Fruit fly (Drosophila melanogaster): Measurements from ENCODE around the gene CCT4.

Gene CCT4

DNA sequence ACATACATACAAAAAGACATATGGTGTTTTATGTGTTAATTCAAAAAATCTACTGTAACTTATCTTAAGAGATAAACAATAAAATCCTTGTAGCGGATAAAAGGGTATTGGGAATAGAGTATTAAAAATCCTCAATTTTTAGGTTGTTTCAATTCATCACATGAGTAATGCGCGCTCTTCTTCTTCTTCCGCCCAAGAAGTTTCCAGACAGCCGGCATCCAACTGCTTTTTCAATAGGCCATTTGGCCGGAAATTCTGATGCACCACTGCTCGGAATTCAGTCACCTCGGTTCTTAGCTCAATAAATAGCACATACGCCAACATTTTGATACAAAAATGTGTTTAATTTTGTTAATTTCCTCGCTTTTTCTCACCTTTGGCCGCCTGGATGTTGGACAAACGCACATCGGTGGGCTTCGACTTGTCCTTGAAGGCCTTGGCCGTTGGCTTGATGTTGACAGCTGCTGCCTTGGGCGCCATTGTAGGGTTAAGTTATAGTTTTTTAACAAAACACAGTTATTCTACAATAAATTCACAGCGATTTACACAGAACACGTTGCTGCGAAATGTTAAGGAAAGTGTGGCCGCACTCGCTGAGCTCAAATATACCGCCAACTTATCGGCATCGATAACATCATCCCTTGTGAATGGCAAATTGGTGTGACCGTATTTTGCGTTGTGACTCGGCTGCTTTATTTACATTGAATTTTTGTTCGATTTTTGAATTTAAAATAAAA, at the start of gene CCT4, which contains the start of gene CG6153 (continued):
- TF ChIP-seq pan (optimal IDR thresholded peaks at IDR 0.05) = no peak
- TF ChIP-seq pan (GFP tag; optimal IDR thresholded peaks at IDR 0.05 in 1 of 2, IDR thresholded peaks at IDR 0.05 in 1 of 2) = no peak
- TF ChIP-seq Mes4 (GFP tag; optimal IDR thresholded peaks at IDR 0.05) = no peak
- TF ChIP-seq CG4730 (GFP tag; IDR thresholded peaks at IDR 0.05) = no peak
- no peak for TF ChIP-seq Usf (GFP tag; optimal IDR thresholded peaks at IDR 0.05)
- peak; percentile 71 for TF ChIP-seq Ets97D (GFP tag; optimal IDR thresholded peaks at IDR 0.05)
- peak; percentile 92 for TF ChIP-seq MBD-R2 (GFP tag; IDR thresholded peaks at IDR 0.05)
- TF ChIP-seq cas (GFP tag; IDR thresholded peaks at IDR 0.05) = no peak
- TF ChIP-seq Rx (GFP tag; IDR thresholded peaks at IDR 0.05) = no peak
- no peak for TF ChIP-seq so (GFP tag; IDR thresholded peaks at IDR 0.05)
- TF ChIP-seq CG18599 (GFP tag; optimal IDR thresholded peaks at IDR 0.05) = no peak
- TF ChIP-seq CG12104 (GFP tag; optimal IDR thresholded peaks at IDR 0.05) = no peak
- TF ChIP-seq Med (GFP tag) = peak; percentile 68
- TF ChIP-seq HmgZ (tag; optimal IDR thresholded peaks at IDR 0.05) = peak; percentile 3
- no peak for TF ChIP-seq her (GFP tag; optimal IDR thresholded peaks at IDR 0.05)
- no peak for TF ChIP-seq Doc2 (GFP tag; IDR thresholded peaks at IDR 0.05)
- no peak for TF ChIP-seq lov (optimal IDR thresholded peaks at IDR 0.05)
- TF ChIP-seq lov (GFP tag; IDR thresholded peaks at IDR 0.05) = no peak
- no peak for TF ChIP-seq CG18619 (GFP tag; optimal IDR thresholded peaks at IDR 0.05)
- no peak for TF ChIP-seq Pdp1 (GFP tag; optimal IDR thresholded peaks at IDR 0.05)
- TF ChIP-seq CG4617 (GFP tag; optimal IDR thresholded peaks at IDR 0.05; ENCODE audit: borderline replicate concordance) = peak; percentile 80
- TF ChIP-seq hb (GFP tag; IDR thresholded peaks at IDR 0.05; ENCODE audit: partially characterized antibody) = peak; percentile 46; the same call in 1 of the 3 replicates
- TF ChIP-seq CG10654 (GFP tag; optimal IDR thresholded peaks at IDR 0.05) = no peak
- no peak for TF ChIP-seq Dad (GFP tag; optimal IDR thresholded peaks at IDR 0.05)
- TF ChIP-seq ci (GFP tag; IDR thresholded peaks at IDR 0.05) = no peak
- TF ChIP-seq CG2116 (GFP tag; optimal IDR thresholded peaks at IDR 0.05) = peak; percentile 57
- TF ChIP-seq dysf (GFP tag; IDR thresholded peaks at IDR 0.05) = no peak
- no peak for TF ChIP-seq slou (GFP tag; optimal IDR thresholded peaks at IDR 0.05)
- no peak for TF ChIP-seq CG8944 (GFP tag; optimal IDR thresholded peaks at IDR 0.05)
- TF ChIP-seq CG6683 (GFP tag; optimal IDR thresholded peaks at IDR 0.05) = no peak
- no peak for TF ChIP-seq crc (GFP tag; optimal IDR thresholded peaks at IDR 0.05)
- TF ChIP-seq CG4854 (GFP tag; optimal IDR thresholded peaks at IDR 0.05) = no peak
- no peak for TF ChIP-seq B-H1 (GFP tag; IDR thresholded peaks at IDR 0.05)
- TF ChIP-seq CG30020 (tag; optimal IDR thresholded peaks at IDR 0.05) = no peak
- TF ChIP-seq zf30C (GFP tag; optimal IDR thresholded peaks at IDR 0.05) = no peak
- no peak for TF ChIP-seq CG6813 (GFP tag; optimal IDR thresholded peaks at IDR 0.05)
- peak; percentile 87 for TF ChIP-seq YL-1 (GFP tag; optimal IDR thresholded peaks at IDR 0.05)
- no peak for TF ChIP-seq CG9876 (GFP tag; optimal IDR thresholded peaks at IDR 0.05)
- no peak for TF ChIP-seq ATbp (GFP tag; optimal IDR thresholded peaks at IDR 0.05)
- TF ChIP-seq CG2889 (GFP tag; IDR thresholded peaks at IDR 0.05) = no peak
- TF ChIP-seq eyg (GFP tag; optimal IDR thresholded peaks at IDR 0.05) = no peak
- no peak for TF ChIP-seq lmd (GFP tag; IDR thresholded peaks at IDR 0.05)
- no peak for TF ChIP-seq Mad (GFP tag; optimal IDR thresholded peaks at IDR 0.05)
- TF ChIP-seq CG2202 (tag; optimal IDR thresholded peaks at IDR 0.05) = no peak
- TF ChIP-seq grau (tag; optimal IDR thresholded peaks at IDR 0.05) = no peak
- no peak for TF ChIP-seq Ada2b (GFP tag; IDR thresholded peaks at IDR 0.05)
- TF ChIP-seq sob (GFP tag; IDR thresholded peaks at IDR 0.05) = no peak
- no peak for TF ChIP-seq ham (GFP tag; IDR thresholded peaks at IDR 0.05)
- TF ChIP-seq org-1 (GFP tag; optimal IDR thresholded peaks at IDR 0.05) = no peak
- TF ChIP-seq Hr51 (GFP tag; optimal IDR thresholded peaks at IDR 0.05) = no peak
- no peak for TF ChIP-seq otp (GFP tag; IDR thresholded peaks at IDR 0.05)
- no peak for TF ChIP-seq BtbVII (GFP tag; optimal IDR thresholded peaks at IDR 0.05)

All from whole organism, embryonic.